Worm (Caenorhabditis elegans) whole organism, L4 larva: ENCODE results near the gene W02D7.11.
A peak's percentile ranks its signal among the peaks of the same experiment; 100 is the strongest.

Source experiments
- F26F4.8 ChIP-seq: fragments of 200-800 bp; sonication (Bioruptor generic); conservative IDR thresholded peaks from 2 replicates; pipeline ENCODE4 v1.3.6; 2022; ENCODE audit warnings: missing genetic modification characterization, missing compliant biosample characterization
- F44E2.7 ChIP-seq: fragments of 200-800 bp; sonication (Bioruptor generic); IDR thresholded peaks from 2 replicates; pipeline ENCODE4 v2.1.2; 2022; ENCODE audit warnings: missing genetic modification characterization, missing compliant biosample characterization
- T26A8.4 ChIP-seq: fragments of 200-800 bp; sonication (Bioruptor generic); IDR thresholded peaks from 2 replicates; pipeline ENCODE4 v1.3.6; 2022; ENCODE audit warnings: missing genetic modification characterization, missing compliant biosample characterization
- Y105C5A.15 ChIP-seq: fragments of 200-800 bp; sonication (Bioruptor generic); IDR thresholded peaks from 2 replicates; pipeline ENCODE4 v1.3.6; 2022; ENCODE audit warnings: missing genetic modification characterization, missing compliant biosample characterization
- Y48G9A.11 ChIP-seq: fragments of 200-800 bp; sonication (Bioruptor generic); IDR thresholded peaks from 2 replicates; pipeline ENCODE4 v1.3.6; 2022; ENCODE audit warnings: missing genetic modification reagents, missing genetic modification characterization, missing compliant biosample characterization
- Y5F2A.4 ChIP-seq: fragments of 200-800 bp; sonication (Bioruptor generic); optimal IDR thresholded peaks from 2 replicates; lab custom pipeline; 2018; ENCODE audit warnings: mild to moderate bottlenecking, missing genetic modification characterization, missing compliant biosample characterization
- aly-2 ChIP-seq: sonication (generic microtip); optimal IDR thresholded peaks from 2 replicates; lab custom pipeline; 2018; ENCODE audit warnings: missing biosample characterization, missing genetic modification characterization
- ama-1 ChIP-seq: fragments of 150-350 bp; optimal IDR thresholded peaks from 2 replicates; lab custom pipeline; 2014; ENCODE audit warnings: inconsistent platforms, mixed read lengths
- attf-4 ChIP-seq: sonication (generic microtip); optimal IDR thresholded peaks from 3 replicates; lab custom pipeline; 2017; ENCODE audit warnings: missing biosample characterization, missing genetic modification characterization
- ceh-28 ChIP-seq: fragments of 150-350 bp; optimal IDR thresholded peaks from 2 replicates; lab custom pipeline; 2014; ENCODE audit warnings: missing biosample characterization, missing genetic modification reagents, missing genetic modification characterization
- ceh-32 ChIP-seq: sonication (generic microtip); optimal IDR thresholded peaks from 2 replicates; lab custom pipeline; 2016; ENCODE audit warnings: mild to moderate bottlenecking, missing genetic modification characterization, missing compliant biosample characterization; ENCODE audit not compliant: poor library complexity
- ceh-44 ChIP-seq: fragments of 200-800 bp; sonication (Bioruptor generic); IDR thresholded peaks from 2 replicates; pipeline ENCODE4 v1.3.6; 2022; ENCODE audit warnings: missing genetic modification reagents, missing genetic modification characterization, missing compliant biosample characterization
- ctbp-1 ChIP-seq: fragments of 200-800 bp; sonication (Bioruptor generic); IDR thresholded peaks from 2 replicates; pipeline ENCODE4 v1.3.6; 2022; ENCODE audit warnings: missing genetic modification reagents, missing genetic modification characterization, missing compliant biosample characterization
- daf-12 ChIP-seq: fragments of 150-350 bp; optimal IDR thresholded peaks from 2 replicates; lab custom pipeline; 2014; ENCODE audit warnings: missing biosample characterization, missing genetic modification reagents, missing genetic modification characterization
- daf-16 ChIP-seq, 3 experiments: sonication (generic microtip); optimal IDR thresholded peaks; 2 replicates each; lab custom pipeline; 2016 to 2017; ENCODE audit warnings: missing genetic modification characterization in 3 of 3, missing genetic modification reagents in 3 of 3, mild to moderate bottlenecking in 2 of 3, missing compliant biosample characterization in 2 of 3, missing biosample characterization in 1 of 3, moderate library complexity in 1 of 3
- daf-8 ChIP-seq: fragments of 200-800 bp; sonication (Bioruptor generic); IDR thresholded peaks from 2 replicates; pipeline ENCODE4 v1.3.6; 2022; ENCODE audit warnings: missing genetic modification characterization, missing compliant biosample characterization
- dmd-6 ChIP-seq: fragments of 200-800 bp; sonication (Bioruptor generic); IDR thresholded peaks from 2 replicates; pipeline ENCODE4 v1.3.6; 2022; ENCODE audit warnings: missing genetic modification reagents, missing genetic modification characterization, missing compliant biosample characterization
- dmd-9 ChIP-seq: fragments of 200-800 bp; sonication (Bioruptor generic); IDR thresholded peaks from 2 replicates; pipeline ENCODE4 v1.3.6; 2022; ENCODE audit warnings: missing genetic modification reagents, missing genetic modification characterization, missing compliant biosample characterization
- dpl-1 ChIP-seq: fragments of 150-350 bp; optimal IDR thresholded peaks from 2 replicates; lab custom pipeline; 2014; ENCODE audit warnings: missing biosample characterization, missing genetic modification reagents, missing genetic modification characterization
- dve-1 ChIP-seq: sonication (generic microtip); optimal IDR thresholded peaks from 2 replicates; lab custom pipeline; 2017; ENCODE audit warnings: antibody characterized with exemption, mild to moderate bottlenecking, missing genetic modification characterization, missing compliant biosample characterization; ENCODE audit not compliant: insufficient read depth
- fkh-10 ChIP-seq: fragments of 150-350 bp; optimal IDR thresholded peaks from 2 replicates; lab custom pipeline; 2014; ENCODE audit warnings: missing biosample characterization, missing genetic modification reagents, missing genetic modification characterization
- gei-8 ChIP-seq: fragments of 200-800 bp; sonication (Bioruptor generic); optimal IDR thresholded peaks from 2 replicates; lab custom pipeline; 2018; ENCODE audit warnings: mild to moderate bottlenecking, missing genetic modification characterization, missing compliant biosample characterization
- hif-1 ChIP-seq, 2 experiments: sonication (generic microtip); optimal IDR thresholded peaks; 2 replicates each; lab custom pipeline; 2016 to 2017; ENCODE audit warnings: missing compliant biosample characterization in 2 of 2, missing genetic modification characterization in 2 of 2, missing genetic modification reagents in 2 of 2, missing genotype in 2 of 2, mild to moderate bottlenecking in 1 of 2
- hlh-11 ChIP-seq: fragments of 200-800 bp; sonication (Bioruptor generic); optimal IDR thresholded peaks from 2 replicates; lab custom pipeline; 2018; ENCODE audit warnings: mild to moderate bottlenecking, missing genetic modification characterization, missing compliant biosample characterization
- hlh-30 ChIP-seq: sonication (generic microtip); optimal IDR thresholded peaks from 2 replicates; lab custom pipeline; 2017; ENCODE audit warnings: antibody characterized with exemption, mild to moderate bottlenecking, missing genetic modification characterization, missing compliant biosample characterization; ENCODE audit not compliant: insufficient read depth
- lin-1 ChIP-seq: fragments of 200-800 bp; sonication (Bioruptor generic); IDR thresholded peaks from 2 replicates; pipeline ENCODE4 v1.3.6; 2022; ENCODE audit warnings: missing genetic modification reagents, missing genetic modification characterization, missing compliant biosample characterization
- lin-39 ChIP-seq: fragments of 150-350 bp; optimal IDR thresholded peaks from 2 replicates; lab custom pipeline; 2014; ENCODE audit warnings: missing biosample characterization, missing genetic modification reagents, missing genetic modification characterization
- mdl-1 ChIP-seq, 2 experiments: fragments of 150-350 bp in 1 of 2; sonication (generic microtip) in 1 of 2; optimal IDR thresholded peaks; 2 replicates each; lab custom pipeline; 2014 to 2017; ENCODE audit warnings: missing biosample characterization in 2 of 2, missing genetic modification characterization in 2 of 2
- mes-2 ChIP-seq: sonication (generic microtip); optimal IDR thresholded peaks from 2 replicates; lab custom pipeline; 2016; ENCODE audit warnings: missing genotype, mild to moderate bottlenecking, missing genetic modification characterization, missing compliant biosample characterization; ENCODE audit not compliant: poor library complexity, severe bottlenecking
- mxl-3 ChIP-seq: fragments of 200-800 bp; sonication (Bioruptor generic); optimal IDR thresholded peaks from 2 replicates; lab custom pipeline; 2018; ENCODE audit warnings: mild to moderate bottlenecking, missing genetic modification characterization, missing compliant biosample characterization
- nhr-102 ChIP-seq: sonication (generic microtip); optimal IDR thresholded peaks from 2 replicates; lab custom pipeline; 2016; ENCODE audit warnings: mild to moderate bottlenecking, missing genetic modification characterization, moderate library complexity, missing compliant biosample characterization
- nhr-25 ChIP-seq: sonication (generic microtip); optimal IDR thresholded peaks from 2 replicates; lab custom pipeline; 2017; ENCODE audit warnings: missing genetic modification characterization, mild to moderate bottlenecking, missing compliant biosample characterization, antibody characterized with exemption, moderate library complexity, borderline replicate concordance; ENCODE audit not compliant: insufficient read depth
- nhr-28 ChIP-seq: fragments of 150-350 bp; optimal IDR thresholded peaks from 2 replicates; lab custom pipeline; 2014; ENCODE audit warnings: missing biosample characterization, missing genetic modification characterization
- nhr-42 ChIP-seq: fragments of 200-800 bp; sonication (Bioruptor generic); IDR thresholded peaks from 2 replicates; pipeline ENCODE4 v1.3.6; 2022; ENCODE audit warnings: missing genetic modification characterization, missing compliant biosample characterization
- nhr-48 ChIP-seq: sonication (generic microtip); optimal IDR thresholded peaks from 2 replicates; lab custom pipeline; 2016; ENCODE audit warnings: mild to moderate bottlenecking, missing genetic modification characterization, missing compliant biosample characterization
- nhr-76 ChIP-seq: fragments of 150-350 bp; optimal IDR thresholded peaks from 2 replicates; lab custom pipeline; 2014; ENCODE audit warnings: missing biosample characterization, missing genetic modification characterization
- nhr-77 ChIP-seq: fragments of 150-350 bp; optimal IDR thresholded peaks from 2 replicates; lab custom pipeline; 2014; ENCODE audit warnings: missing biosample characterization, missing genetic modification characterization
- pha-4 ChIP-seq, 2 experiments: fragments of 150-350 bp in 1 of 2; fragments of 200-800 bp in 1 of 2; sonication (Bioruptor generic) in 1 of 2; IDR thresholded peaks in 1 of 2; optimal IDR thresholded peaks in 1 of 2; 2 replicates each; pipeline versions ENCODE4 v1.3.6 to Lab custom; 2014 to 2022; ENCODE audit warnings: missing genetic modification characterization in 2 of 2, missing genetic modification reagents in 2 of 2, missing biosample characterization in 1 of 2, missing compliant biosample characterization in 1 of 2
- php-3 ChIP-seq: fragments of 200-800 bp; sonication (Bioruptor generic); IDR thresholded peaks from 2 replicates; pipeline ENCODE4 v1.3.6; 2022; ENCODE audit warnings: missing genetic modification reagents, missing genetic modification characterization, missing compliant biosample characterization
- saeg-2 ChIP-seq: fragments of 200-800 bp; sonication (Bioruptor generic); IDR thresholded peaks from 2 replicates; pipeline ENCODE4 v1.3.6; 2022; ENCODE audit warnings: missing genetic modification reagents, missing genetic modification characterization, missing compliant biosample characterization
- sdz-12 ChIP-seq: fragments of 200-800 bp; sonication (Bioruptor generic); optimal IDR thresholded peaks from 2 replicates; lab custom pipeline; 2018; ENCODE audit warnings: mild to moderate bottlenecking, missing genetic modification characterization, missing compliant biosample characterization
- skn-1 ChIP-seq: fragments of 150-350 bp; optimal IDR thresholded peaks from 2 replicates; lab custom pipeline; 2014; ENCODE audit warnings: missing biosample characterization, missing genetic modification characterization
- tag-97 ChIP-seq: fragments of 200-800 bp; sonication (Bioruptor generic); IDR thresholded peaks from 2 replicates; pipeline ENCODE4 v1.3.6; 2022; ENCODE audit warnings: missing genetic modification characterization, missing compliant biosample characterization
- tra-1 ChIP-seq: fragments of 200-800 bp; sonication (Bioruptor generic); IDR thresholded peaks from 2 replicates; pipeline ENCODE4 v1.3.6; 2022; ENCODE audit warnings: missing genetic modification reagents, missing genetic modification characterization, missing compliant biosample characterization
- unc-62 ChIP-seq, 3 experiments: fragments of 150-350 bp in 1 of 3; sonication (generic microtip); optimal IDR thresholded peaks in 2 of 3; peaks in 1 of 3; 1 replicate in 1 of 3; 2 replicates in 2 of 3; lab custom pipeline; 2014 to 2017; ENCODE audit warnings: missing biosample characterization in 3 of 3, missing genetic modification characterization in 3 of 3, missing genetic modification reagents in 3 of 3, missing genotype in 1 of 3
- ztf-7 ChIP-seq: fragments of 150-350 bp; optimal IDR thresholded peaks from 2 replicates; lab custom pipeline; 2014; ENCODE audit warnings: missing biosample characterization, missing genetic modification characterization

W02D7.11 gene

ce11 chrV:8271395-8271794 lies 32.9 kb downstream of the W02D7.11 start:
- TF ChIP-seq unc-62 (GFP tag; optimal IDR thresholded peaks at IDR 0.05 in 1 of 2; lab: Kevin White, UChicago) (peak in 1 of 2 experiments; percentile 94), unc-62 (tag; optimal IDR thresholded peaks at IDR 0.05; lab: Kevin White, UChicago) (no peak), hif-1 (tag; optimal IDR thresholded peaks at IDR 0.05; lab: Kevin White, UChicago) (no peak), ztf-7 (no peak)

- TF ChIP-seq dmd-6 (GFP tag; lab: Robert Waterston, UW) (peak; percentile 84), nhr-102 (tag; lab: Kevin White, UChicago) (peak; percentile 53), hlh-30 (tag; lab: Kevin White, UChicago) (peak; percentile 47), tra-1 (GFP tag; lab: Robert Waterston, UW) (peak; percentile 35; the same call in 1 of the 2 replicates), lin-1 (GFP tag; lab: Robert Waterston, UW) (peak; percentile 84), hlh-11 (tag; lab: Kevin White, UChicago) (peak; percentile 75), Y105C5A.15 (GFP tag; lab: Robert Waterston, UW) (no peak), sdz-12 (GFP tag; lab: Kevin White, UChicago) (no peak), T26A8.4 (GFP tag; lab: Robert Waterston, UW) (no peak), pha-4 (GFP tag; IDR thresholded peaks at IDR 0.05; lab: Robert Waterston, UW) (peak; percentile 29; the same call in 1 of the 2 replicates), pha-4 (tag; optimal IDR thresholded peaks at IDR 0.05; lab: Kevin White, UChicago) (no peak), nhr-48 (peak; percentile 73), ama-1 (lab: Kevin White, UChicago) (no peak), hif-1 (tag; optimal IDR thresholded peaks at IDR 0.05; lab: Kevin White, UChicago) (peak in 1 of 2 experiments; percentile 19), php-3 (GFP tag; lab: Robert Waterston, UW) (peak; percentile 50; the same call in 1 of the 2 replicates), daf-12 (tag; lab: Kevin White, UChicago) (no peak), dpl-1 (no peak), daf-16 (GFP tag; optimal IDR thresholded peaks at IDR 0.05; lab: Kevin White, UChicago) (peak in 1 of 2 experiments; percentile 53), daf-16 (tag; optimal IDR thresholded peaks at IDR 0.05; lab: Kevin White, UChicago) (peak; percentile 82), dve-1 (tag; lab: Kevin White, UChicago) (peak; percentile 87)
These were observed 34.4 kb downstream of the W02D7.11 start for ce11 chrV:8269878-8270277.

- TF ChIP-seq F26F4.8 (GFP tag; lab: Robert Waterston, UW), result no peak
- no peak for TF ChIP-seq nhr-76 (tag; lab: Kevin White, UChicago)
- TF ChIP-seq ctbp-1 (GFP tag; lab: Robert Waterston, UW), result no peak
- TF ChIP-seq F44E2.7 (GFP tag; lab: Robert Waterston, UW), result no peak
- peak; percentile 78 for TF ChIP-seq nhr-77 (tag; lab: Kevin White, UChicago)
- no peak for TF ChIP-seq nhr-25 (tag; lab: Kevin White, UChicago)
- TF ChIP-seq gei-8, result no peak
- TF ChIP-seq ceh-32, result no peak
- TF ChIP-seq ceh-28, result no peak
- no peak for TF ChIP-seq hlh-30 (tag; lab: Kevin White, UChicago)
- TF ChIP-seq T26A8.4 (GFP tag; lab: Robert Waterston, UW), result no peak
- peak; percentile 28 for TF ChIP-seq mes-2 (tag; lab: Kevin White, UChicago)
- TF ChIP-seq Y5F2A.4 (GFP tag; lab: Kevin White, UChicago), result no peak
- TF ChIP-seq ceh-44 (GFP tag; lab: Robert Waterston, UW), result no peak
- TF ChIP-seq dmd-9 (GFP tag; lab: Robert Waterston, UW), result no peak
- TF ChIP-seq fkh-10, result no peak
- no peak for TF ChIP-seq saeg-2
- TF ChIP-seq Y48G9A.11 (GFP tag; lab: Robert Waterston, UW), result no peak
- TF ChIP-seq skn-1 (tag; lab: Kevin White, UChicago), result no peak
- no peak for TF ChIP-seq aly-2 (tag; lab: Kevin White, UChicago)
- TF ChIP-seq mxl-3 (GFP tag; lab: Kevin White, UChicago), result no peak
- TF ChIP-seq attf-4 (tag; lab: Kevin White, UChicago), result no peak
- no peak for TF ChIP-seq tag-97
- TF ChIP-seq mdl-1 (tag; optimal IDR thresholded peaks at IDR 0.05; lab: Kevin White, UChicago), result no peak
- TF ChIP-seq daf-8, result no peak
- TF ChIP-seq nhr-28 (tag; lab: Kevin White, UChicago), result peak; percentile 80
- TF ChIP-seq lin-39, result no peak
- TF ChIP-seq nhr-42 (GFP tag; lab: Robert Waterston, UW), result no peak
These were observed 35.4 kb downstream of the W02D7.11 start, which contains the start of the genes asp-6 and asp-12 for ce11 chrV:8268902-8269301. Gene asp-6 (minus strand): TSS chrV:8268937. Gene asp-12 (plus strand): TSS chrV:8269210.
